Fruit fly (Drosophila melanogaster): Measurements from ENCODE around the gene CG32262.

The CG32262 gene

DNA sequence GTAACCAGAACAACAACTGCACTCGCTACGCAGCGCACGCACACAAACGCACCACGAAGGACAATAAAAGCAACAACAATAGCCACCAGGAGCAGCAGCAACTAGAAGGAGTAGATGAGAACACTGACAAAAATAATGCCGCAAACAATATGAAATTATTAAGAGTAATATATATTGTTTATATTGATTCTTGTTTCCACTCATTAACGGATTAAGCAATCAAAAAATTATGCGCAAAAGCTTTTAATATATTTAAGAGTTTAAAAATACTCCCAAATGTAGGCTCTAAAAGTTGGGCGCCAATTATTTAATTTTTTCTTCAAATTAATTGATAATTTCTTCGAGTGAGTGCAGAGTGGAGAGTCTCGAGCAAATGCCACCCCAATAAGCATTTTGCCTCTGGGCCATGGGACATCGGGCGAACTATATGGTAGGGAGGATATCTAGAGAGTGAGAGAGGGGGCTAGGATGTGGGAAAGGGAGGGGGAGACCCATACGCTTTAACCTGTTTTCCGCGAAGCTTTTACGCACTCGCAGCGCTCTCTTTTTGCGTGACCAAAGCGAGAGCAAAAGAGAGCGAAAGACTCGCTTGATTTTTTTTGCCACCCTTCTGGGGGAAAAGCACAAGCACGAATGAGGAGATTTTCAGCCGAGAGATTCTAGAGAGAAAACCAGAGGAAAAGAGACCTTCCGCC is 14.9 kb upstream of the CG32262 start, which contains the start of gene Rdh (continued):
- TF ChIP-seq hkb (optimal IDR thresholded peaks at IDR 0.05) (no peak), hkb (GFP tag; IDR thresholded peaks at IDR 0.05) (peak; percentile 84), lmd (GFP tag; IDR thresholded peaks at IDR 0.05) (peak; percentile 63), ftz-f1 (GFP tag; optimal IDR thresholded peaks at IDR 0.05) (no peak), CG7839 (tag; optimal IDR thresholded peaks at IDR 0.05) (peak; percentile 84), Gug (GFP tag; IDR thresholded peaks at IDR 0.05) (0 out of 4 replicates have a peak, but pooled peaks have one; percentile 21), gce (GFP tag; IDR thresholded peaks at IDR 0.05) (no peak), ewg (GFP tag; optimal IDR thresholded peaks at IDR 0.05) (peak; percentile 39), luna (GFP tag; optimal IDR thresholded peaks at IDR 0.05) (no peak), wek (GFP tag; optimal IDR thresholded peaks at IDR 0.05) (no peak), CG15479 (GFP tag; optimal IDR thresholded peaks at IDR 0.05) (no peak), D (optimal IDR thresholded peaks at IDR 0.05) (no peak), D (GFP tag; optimal IDR thresholded peaks at IDR 0.05) (peak; percentile 84), cato (GFP tag; optimal IDR thresholded peaks at IDR 0.05; ENCODE audit: borderline replicate concordance) (peak; percentile 33), CG7963 (GFP tag; IDR thresholded peaks at IDR 0.05; ENCODE audit: partially characterized antibody) (no peak), crol (GFP tag; IDR thresholded peaks at IDR 0.05) (peak; percentile 72), CG32772 (GFP tag; IDR thresholded peaks at IDR 0.05) (no peak), bowl (GFP tag; IDR thresholded peaks at IDR 0.05) (no peak), Hsf (GFP tag; optimal IDR thresholded peaks at IDR 0.05) (peak; percentile 69), CG16815 (GFP tag; optimal IDR thresholded peaks at IDR 0.05) (peak; percentile 61), chm (GFP tag; IDR thresholded peaks at IDR 0.05) (no peak), CG6854 (GFP tag; optimal IDR thresholded peaks at IDR 0.05) (peak; percentile 77), gem (tag; optimal IDR thresholded peaks at IDR 0.05) (peak; percentile 90), CTCF (GFP tag; optimal IDR thresholded peaks at IDR 0.05) (peak; percentile 23), CG8765 (GFP tag; IDR thresholded peaks at IDR 0.05) (peak; percentile 18; the same call in 1 of the 2 replicates), CG3847 (GFP tag; IDR thresholded peaks at IDR 0.05) (peak; percentile 68), toy (GFP tag; IDR thresholded peaks at IDR 0.05) (no peak), CG8388 (GFP tag; optimal IDR thresholded peaks at IDR 0.05) (peak; percentile 68), sqz (GFP tag; optimal IDR thresholded peaks at IDR 0.05) (peak; percentile 70), Antp (GFP tag; optimal IDR thresholded peaks at IDR 0.05) (no peak), nerfin-2 (GFP tag; IDR thresholded peaks at IDR 0.05; ENCODE audit: partially characterized antibody) (no peak), bcd (GFP tag; optimal IDR thresholded peaks at IDR 0.05) (peak; percentile 73), NFAT (GFP tag; IDR thresholded peaks at IDR 0.05) (0 out of 2 replicates have a peak, but pooled peaks have one; percentile 31), CG10959 (GFP tag; IDR thresholded peaks at IDR 0.05) (0 out of 2 replicates have a peak, but pooled peaks have one; percentile 12), CG7357 (GFP tag; IDR thresholded peaks at IDR 0.05) (peak; percentile 49; the same call in 2 of the 3 replicates), Doc2 (GFP tag; IDR thresholded peaks at IDR 0.05) (peak; percentile 47; the same call in 1 of the 2 replicates), sob (GFP tag; IDR thresholded peaks at IDR 0.05) (peak; percentile 63), Med (GFP tag) (peak; percentile 75), Ssrp (tag; optimal IDR thresholded peaks at IDR 0.05) (peak; percentile 78), Ets97D (GFP tag; optimal IDR thresholded peaks at IDR 0.05) (no peak), ranshi (GFP tag; IDR thresholded peaks at IDR 0.05) (peak; percentile 71), Dfd (GFP tag; optimal IDR thresholded peaks at IDR 0.05) (no peak), CG42726 (GFP tag; IDR thresholded peaks at IDR 0.05; ENCODE audit: partially characterized antibody) (no peak), Lim3 (GFP tag; IDR thresholded peaks at IDR 0.05) (no peak), danr (GFP tag; IDR thresholded peaks at IDR 0.05) (peak; percentile 54; the same call in 1 of the 2 replicates), ken (GFP tag; IDR thresholded peaks at IDR 0.05) (peak; percentile 57; the same call in 1 of the 3 replicates), seq (GFP tag; IDR thresholded peaks at IDR 0.05) (peak; percentile 35; the same call in 1 of the 2 replicates), ems (GFP tag; optimal IDR thresholded peaks at IDR 0.05) (no peak), al (GFP tag; IDR thresholded peaks at IDR 0.05) (no peak), CG11560 (tag; IDR thresholded peaks at IDR 0.05) (peak; percentile 57; the same call in 1 of the 3 replicates), Trl (optimal IDR thresholded peaks at IDR 0.05) (peak; percentile 74 to 89), Trl (GFP tag; optimal IDR thresholded peaks at IDR 0.05) (no peak)
